Worm (Caenorhabditis elegans): ENCODE results near the gene acp-5.

Gene acp-5

ce11 chrX:5872153-5872552 is 42.9 kb downstream of the acp-5 start:
- TF ChIP-seq mbf-1 (tag; optimal IDR thresholded peaks at IDR 0.05) = no peak

DNA sequence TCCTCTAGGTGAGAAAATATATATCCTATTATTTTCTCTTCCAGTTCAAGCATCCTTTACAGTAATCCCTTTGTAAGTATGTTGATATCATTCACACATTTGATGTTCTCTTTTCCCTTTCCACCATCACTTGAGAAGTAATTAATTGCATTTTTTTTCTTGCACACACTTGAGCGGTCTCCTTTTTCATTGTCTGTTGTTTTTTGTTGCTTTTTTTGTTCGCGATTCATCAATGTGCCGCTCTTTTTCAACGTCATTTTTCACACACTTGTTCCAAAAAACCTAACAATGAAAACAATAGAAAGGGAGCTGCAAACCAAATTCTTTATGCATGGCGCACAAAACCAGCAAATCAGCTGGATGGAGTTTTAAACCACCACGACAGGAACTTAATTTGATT is 46.3 kb downstream of the acp-5 start, which contains the start of gene F49E10.4:
F49E10.4 (plus strand) TSS at position 301 of the 400 bp plus-strand sequence.
- TF ChIP-seq nhr-11 (tag; optimal IDR thresholded peaks at IDR 0.05) = no peak
- TF ChIP-seq F13H6.1 (tag; optimal IDR thresholded peaks at IDR 0.05) = no peak
- peak; percentile 60 for TF ChIP-seq unc-55 (GFP tag; optimal IDR thresholded peaks at IDR 0.05)
- no peak for TF ChIP-seq nhr-77 (tag; optimal IDR thresholded peaks at IDR 0.05)
- no peak for TF ChIP-seq lsy-2 (tag; optimal IDR thresholded peaks at IDR 0.05)
- TF ChIP-seq sma-9 (GFP tag; optimal IDR thresholded peaks at IDR 0.05) = no peak
- no peak for TF ChIP-seq sma-9 (tag; optimal IDR thresholded peaks at IDR 0.05)
- no peak for TF ChIP-seq R02D3.7 (tag; optimal IDR thresholded peaks at IDR 0.05)

DNA sequence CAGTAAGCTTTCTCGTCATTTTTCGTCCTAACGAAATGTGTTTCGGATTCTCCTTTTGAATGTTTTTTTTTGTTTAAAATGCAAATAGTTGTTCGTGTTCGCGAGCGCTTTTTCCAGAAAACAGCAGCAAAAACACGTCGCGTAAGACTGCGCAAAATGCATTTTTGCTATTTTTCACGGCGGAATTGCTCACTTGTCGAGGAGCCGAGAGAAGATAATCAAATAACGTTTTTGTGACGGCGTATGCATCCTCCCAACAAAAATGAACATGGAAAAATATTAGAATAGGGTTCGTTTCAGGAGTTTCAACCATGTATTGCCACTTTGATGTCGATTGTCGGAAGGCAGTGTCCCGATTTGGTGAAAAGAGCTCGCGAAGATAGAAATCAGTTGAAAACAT is 47.8 kb downstream of the acp-5 start:
- TF ChIP-seq egl-27 (tag; optimal IDR thresholded peaks at IDR 0.05) = no peak
- TF ChIP-seq lin-13 (GFP tag; optimal IDR thresholded peaks at IDR 0.05) = no peak
- TF ChIP-seq unc-62 (GFP tag; optimal IDR thresholded peaks at IDR 0.05) = no peak
- TF ChIP-seq nhr-12 (tag; optimal IDR thresholded peaks at IDR 0.05) = no peak
- no peak for TF ChIP-seq Y55F3AM.14 (GFP tag; optimal IDR thresholded peaks at IDR 0.05)
- no peak for TF ChIP-seq nhr-77 (tag; optimal IDR thresholded peaks at IDR 0.05)
- no peak for TF ChIP-seq C34F6.9 (tag; optimal IDR thresholded peaks at IDR 0.05)
- TF ChIP-seq peb-1 (tag; optimal IDR thresholded peaks at IDR 0.05) = no peak
- no peak for TF ChIP-seq ztf-1 (GFP tag; conservative IDR thresholded peaks at IDR 0.05)
- TF ChIP-seq nhr-23 (tag; optimal IDR thresholded peaks at IDR 0.05) = no peak
- no peak for TF ChIP-seq elt-1 (tag; optimal IDR thresholded peaks at IDR 0.05)
- no peak for TF ChIP-seq lin-39 (tag; optimal IDR thresholded peaks at IDR 0.05)
- no peak for TF ChIP-seq mbf-1 (tag; optimal IDR thresholded peaks at IDR 0.05)
- no peak for TF ChIP-seq mdl-1 (tag; optimal IDR thresholded peaks at IDR 0.05)
- TF ChIP-seq unc-39 (tag; optimal IDR thresholded peaks at IDR 0.05) = no peak
- no peak for TF ChIP-seq ama-1 (optimal IDR thresholded peaks at IDR 0.05)

Data from whole organism, L2 larva.